Worm (Caenorhabditis elegans) whole organism, L1 larva: ENCODE results near the gene R74.2.

Experiments
- C16A3.4 ChIP-seq: fragments of 150-350 bp; optimal IDR thresholded peaks from 2 replicates; lab custom pipeline; 2014; ENCODE audit warnings: missing biosample characterization, missing genetic modification characterization
- F16B12.6 ChIP-seq: fragments of 150-350 bp; optimal IDR thresholded peaks from 2 replicates; lab custom pipeline; 2014; ENCODE audit warnings: missing biosample characterization, missing genetic modification characterization
- Y116A8C.19 ChIP-seq: sonication (generic microtip); optimal IDR thresholded peaks from 2 replicates; lab custom pipeline; 2016; ENCODE audit warnings: missing compliant biosample characterization, missing genetic modification characterization, borderline replicate concordance
- aha-1 ChIP-seq: fragments of 150-350 bp; optimal IDR thresholded peaks from 2 replicates; lab custom pipeline; 2014; ENCODE audit warnings: missing biosample characterization, missing genetic modification characterization
- ama-1 ChIP-seq: fragments of 150-350 bp; optimal IDR thresholded peaks from 2 replicates; lab custom pipeline; 2014
- ceh-63 ChIP-seq: fragments of 200-800 bp; sonication (Bioruptor generic); optimal IDR thresholded peaks from 2 replicates; lab custom pipeline; 2018; ENCODE audit warnings: mild to moderate bottlenecking, missing genetic modification characterization, missing compliant biosample characterization
- ceh-8 ChIP-seq: fragments of 200-800 bp; sonication (Bioruptor generic); optimal IDR thresholded peaks from 2 replicates; lab custom pipeline; 2018; ENCODE audit warnings: mild to moderate bottlenecking, missing genetic modification characterization, moderate library complexity, missing compliant biosample characterization
- ceh-82 ChIP-seq, 3 experiments: fragments of 150-350 bp in 1 of 3; sonication (generic microtip) in 2 of 3; optimal IDR thresholded peaks; 2 replicates each; lab custom pipeline; 2014 to 2017; ENCODE audit warnings: missing biosample characterization in 3 of 3, missing genetic modification characterization in 3 of 3
- ces-1 ChIP-seq: fragments of 150-350 bp; optimal IDR thresholded peaks from 2 replicates; lab custom pipeline; 2014; ENCODE audit warnings: missing biosample characterization, missing genetic modification reagents, missing genetic modification characterization
- dpl-1 ChIP-seq, 3 experiments: fragments of 150-350 bp in 2 of 3; sonication (generic microtip) in 1 of 3; optimal IDR thresholded peaks; 2 replicates each; lab custom pipeline; 2014 to 2017; ENCODE audit warnings: missing biosample characterization in 3 of 3, missing genetic modification characterization in 3 of 3, missing genetic modification reagents in 3 of 3
- efl-3 ChIP-seq: fragments of 200-800 bp; sonication (Bioruptor generic); optimal IDR thresholded peaks from 2 replicates; lab custom pipeline; 2018; ENCODE audit warnings: mild to moderate bottlenecking, missing genetic modification characterization, missing compliant biosample characterization
- egl-13 ChIP-seq: sonication (generic microtip); optimal IDR thresholded peaks from 2 replicates; lab custom pipeline; 2016; ENCODE audit warnings: missing genotype, missing genetic modification reagents, missing genetic modification characterization, missing compliant biosample characterization
- egl-27 ChIP-seq, 2 experiments: fragments of 150-350 bp in 1 of 2; sonication (generic microtip); optimal IDR thresholded peaks; 3 replicates each; lab custom pipeline; 2017 to 2018; ENCODE audit warnings: missing biosample characterization in 2 of 2, missing genetic modification characterization in 2 of 2, missing genetic modification reagents in 2 of 2
- elt-2 ChIP-seq: sonication (generic microtip); optimal IDR thresholded peaks from 2 replicates; lab custom pipeline; 2016; ENCODE audit warnings: missing genetic modification characterization, mild to moderate bottlenecking, inconsistent platforms, missing compliant biosample characterization, missing genetic modification reagents
- elt-3 ChIP-seq, 6 experiments: fragments of 150-350 bp in 1 of 6; sonication (generic microtip); optimal IDR thresholded peaks; 2 replicates each; lab custom pipeline; 2017 to 2018; ENCODE audit warnings: missing biosample characterization in 6 of 6, missing genetic modification characterization in 6 of 6, inconsistent platforms in 1 of 6
- fkh-10 ChIP-seq: sonication (generic microtip); optimal IDR thresholded peaks from 2 replicates; lab custom pipeline; 2017; ENCODE audit warnings: missing biosample characterization, missing genetic modification reagents, missing genetic modification characterization
- fkh-4 ChIP-seq: sonication (generic microtip); optimal IDR thresholded peaks from 2 replicates; lab custom pipeline; 2016; ENCODE audit warnings: missing compliant biosample characterization, missing genetic modification characterization, borderline replicate concordance
- fkh-8 ChIP-seq: sonication (generic microtip); optimal IDR thresholded peaks from 2 replicates; lab custom pipeline; 2016; ENCODE audit warnings: mild to moderate bottlenecking, missing genetic modification characterization, missing compliant biosample characterization
- fos-1 ChIP-seq: fragments of 150-350 bp; optimal IDR thresholded peaks from 2 replicates; lab custom pipeline; 2014; ENCODE audit warnings: missing biosample characterization, missing genetic modification characterization
- irx-1 ChIP-seq: sonication (generic microtip); optimal IDR thresholded peaks from 2 replicates; lab custom pipeline; 2016; ENCODE audit warnings: missing genetic modification characterization, missing compliant biosample characterization
- lin-13 ChIP-seq: fragments of 150-350 bp; optimal IDR thresholded peaks from 2 replicates; lab custom pipeline; 2014; ENCODE audit warnings: missing biosample characterization, missing genetic modification reagents, missing genetic modification characterization
- lin-14 ChIP-seq: fragments of 200-800 bp; sonication (Bioruptor generic); optimal IDR thresholded peaks from 2 replicates; lab custom pipeline; 2018; ENCODE audit warnings: mild to moderate bottlenecking, missing genetic modification characterization, moderate library complexity, missing compliant biosample characterization
- lin-39 ChIP-seq: fragments of 150-350 bp; optimal IDR thresholded peaks from 2 replicates; lab custom pipeline; 2014; ENCODE audit warnings: missing biosample characterization, missing genetic modification reagents, missing genetic modification characterization
- mab-9 ChIP-seq: fragments of 200-800 bp; sonication (Bioruptor generic); IDR thresholded peaks from 2 replicates; pipeline ENCODE4 v1.3.6; 2022; ENCODE audit warnings: missing genetic modification reagents, missing genetic modification characterization, missing compliant biosample characterization
- mef-2 ChIP-seq: fragments of 150-350 bp; optimal IDR thresholded peaks from 2 replicates; lab custom pipeline; 2014; ENCODE audit warnings: missing biosample characterization, missing genetic modification characterization
- mep-1 ChIP-seq: fragments of 150-350 bp; optimal IDR thresholded peaks from 2 replicates; lab custom pipeline; 2014; ENCODE audit warnings: missing biosample characterization, missing genetic modification characterization
- nhr-12 ChIP-seq: sonication (generic microtip); optimal IDR thresholded peaks from 2 replicates; lab custom pipeline; 2017; ENCODE audit warnings: missing biosample characterization, missing genetic modification characterization
- nhr-20 ChIP-seq: sonication (generic microtip); optimal IDR thresholded peaks from 2 replicates; lab custom pipeline; 2016; ENCODE audit warnings: mild to moderate bottlenecking, missing genetic modification characterization, missing compliant biosample characterization
- nhr-47 ChIP-seq: sonication (generic microtip); optimal IDR thresholded peaks from 2 replicates; lab custom pipeline; 2016; ENCODE audit warnings: mild to moderate bottlenecking, missing genetic modification characterization, moderate library complexity, missing compliant biosample characterization
- nhr-77 ChIP-seq: fragments of 150-350 bp; optimal IDR thresholded peaks from 2 replicates; lab custom pipeline; 2014; ENCODE audit warnings: missing biosample characterization, missing genetic modification characterization
- nhr-85 ChIP-seq: sonication (generic microtip); peaks from one replicate; lab custom pipeline; 2016; ENCODE audit warnings: missing genetic modification characterization, inconsistent platforms, missing compliant biosample characterization
- nhr-90 ChIP-seq: sonication (generic microtip); optimal IDR thresholded peaks from 2 replicates; lab custom pipeline; 2016; ENCODE audit warnings: mild to moderate bottlenecking, missing genetic modification characterization, missing compliant biosample characterization; ENCODE audit not compliant: poor library complexity
- pag-3 ChIP-seq: sonication (generic microtip); optimal IDR thresholded peaks from 2 replicates; lab custom pipeline; 2017; ENCODE audit warnings: missing genetic modification characterization, mild to moderate bottlenecking, missing compliant biosample characterization, antibody characterized with exemption, borderline replicate concordance; ENCODE audit not compliant: insufficient read depth
- pax-3 ChIP-seq: fragments of 200-800 bp; sonication (Bioruptor generic); optimal IDR thresholded peaks from 2 replicates; lab custom pipeline; 2018; ENCODE audit warnings: mild to moderate bottlenecking, missing genetic modification characterization, moderate library complexity, missing compliant biosample characterization
- pqm-1 ChIP-seq: sonication (generic microtip); optimal IDR thresholded peaks from 3 replicates; lab custom pipeline; 2017; ENCODE audit warnings: missing biosample characterization, missing genetic modification characterization
- skn-1 ChIP-seq: fragments of 150-350 bp; optimal IDR thresholded peaks from 2 replicates; lab custom pipeline; 2014; ENCODE audit warnings: missing biosample characterization, missing genetic modification characterization
- snpc-4 ChIP-seq: fragments of 150-350 bp; optimal IDR thresholded peaks from 2 replicates; lab custom pipeline; 2014; ENCODE audit warnings: missing biosample characterization, missing genetic modification characterization
- snu-23 ChIP-seq: sonication (generic microtip); optimal IDR thresholded peaks from 2 replicates; lab custom pipeline; 2016; ENCODE audit warnings: missing genetic modification characterization, missing compliant biosample characterization
- sptf-1 ChIP-seq: fragments of 150-350 bp; optimal IDR thresholded peaks from 2 replicates; lab custom pipeline; 2014; ENCODE audit warnings: missing biosample characterization, missing genetic modification characterization
- sup-37 ChIP-seq: fragments of 200-800 bp; sonication (Bioruptor generic); optimal IDR thresholded peaks from 2 replicates; lab custom pipeline; 2018; ENCODE audit warnings: mild to moderate bottlenecking, missing genetic modification characterization, missing compliant biosample characterization
- swsn-7 ChIP-seq: sonication (generic microtip); optimal IDR thresholded peaks from 2 replicates; lab custom pipeline; 2016; ENCODE audit warnings: missing genetic modification characterization, missing compliant biosample characterization
- tbx-2 ChIP-seq: sonication (generic microtip); optimal IDR thresholded peaks from 2 replicates; lab custom pipeline; 2016; ENCODE audit warnings: missing genetic modification characterization, missing compliant biosample characterization
- tlp-1 ChIP-seq: fragments of 150-350 bp; optimal IDR thresholded peaks from 2 replicates; lab custom pipeline; 2014; ENCODE audit warnings: missing biosample characterization, missing genetic modification characterization
- unc-30 ChIP-seq: sonication (generic microtip); optimal IDR thresholded peaks from 2 replicates; lab custom pipeline; 2017; ENCODE audit warnings: missing biosample characterization, missing genetic modification characterization
- unc-62 ChIP-seq: fragments of 150-350 bp; optimal IDR thresholded peaks from 2 replicates; lab custom pipeline; 2014; ENCODE audit warnings: missing biosample characterization, missing genetic modification reagents, missing genetic modification characterization
- unc-98 ChIP-seq: fragments of 200-800 bp; sonication (Bioruptor generic); IDR thresholded peaks from 2 replicates; pipeline ENCODE4 v1.3.6; 2022; ENCODE audit warnings: missing genetic modification characterization, missing compliant biosample characterization
- vab-15 ChIP-seq: sonication (generic microtip); optimal IDR thresholded peaks from 2 replicates; lab custom pipeline; 2017; ENCODE audit warnings: missing genotype, mild to moderate bottlenecking, missing genetic modification characterization, missing compliant biosample characterization
- xbp-1 ChIP-seq: sonication (generic microtip); optimal IDR thresholded peaks from 2 replicates; lab custom pipeline; 2016; ENCODE audit warnings: missing genetic modification characterization, missing compliant biosample characterization
- zip-4 ChIP-seq: fragments of 200-800 bp; sonication (Bioruptor generic); optimal IDR thresholded peaks from 2 replicates; lab custom pipeline; 2018; ENCODE audit warnings: mild to moderate bottlenecking, missing genetic modification characterization, moderate library complexity, missing compliant biosample characterization
- ztf-11 ChIP-seq, 2 experiments: sonication (generic microtip); optimal IDR thresholded peaks; 2 replicates each; lab custom pipeline; 2016 to 2017; ENCODE audit warnings: missing genetic modification characterization in 2 of 2, missing biosample characterization in 1 of 2, missing compliant biosample characterization in 1 of 2
- ztf-4 ChIP-seq: fragments of 150-350 bp; optimal IDR thresholded peaks from 2 replicates; lab custom pipeline; 2014; ENCODE audit warnings: missing biosample characterization, missing genetic modification characterization

R74.2 gene

ce11 chrIII:4170903-4171377 lies 17.0 kb upstream of the R74.2 start, which contains the start of the genes rnf-121 and C16C10.4 (continued):
- TF ChIP-seq fkh-4 (tag; lab: Kevin White, UChicago) (no peak), nhr-90 (tag; lab: Kevin White, UChicago) (peak; percentile 79), zip-4 (GFP tag; lab: Kevin White, UChicago) (no peak), skn-1 (tag; lab: Kevin White, UChicago) (peak; percentile 46), mef-2 (no peak), nhr-12 (tag; lab: Kevin White, UChicago) (no peak), egl-13 (tag; lab: Kevin White, UChicago) (peak; percentile 47), snu-23 (GFP tag; lab: Kevin White, UChicago) (peak; percentile 75), nhr-20 (tag; lab: Kevin White, UChicago) (peak; percentile 64), nhr-77 (no peak), mab-9 (GFP tag; lab: Robert Waterston, UW) (0 out of 2 replicates have a peak, but pooled peaks have one; percentile 23), unc-98 (GFP tag; lab: Robert Waterston, UW) (no peak), pqm-1 (no peak), sptf-1 (tag; lab: Kevin White, UChicago) (no peak), ama-1 (lab: Kevin White, UChicago) (no peak), ztf-11 (tag; optimal IDR thresholded peaks at IDR 0.05; lab: Kevin White, UChicago) (peak in 1 of 2 experiments; percentile 74), aha-1 (tag; lab: Kevin White, UChicago) (no peak), tbx-2 (tag; lab: Kevin White, UChicago) (peak; percentile 67), egl-27 (tag; optimal IDR thresholded peaks at IDR 0.05; lab: Kevin White, UChicago) (no peak), ztf-4 (tag; lab: Kevin White, UChicago) (peak; percentile 51), vab-15 (tag; lab: Kevin White, UChicago) (no peak), elt-3 (tag; optimal IDR thresholded peaks at IDR 0.05; lab: Kevin White, UChicago) (peak in 1 of 6 experiments; percentile 50), tlp-1 (tag; lab: Kevin White, UChicago) (no peak), sup-37 (no peak), fkh-10 (no peak), ceh-8 (no peak), unc-62 (no peak), ces-1 (GFP tag; lab: Kevin White, UChicago) (no peak), xbp-1 (tag; lab: Kevin White, UChicago) (peak; percentile 82), F16B12.6 (tag; lab: Kevin White, UChicago) (peak; percentile 38), lin-13 (no peak), mep-1 (tag; lab: Kevin White, UChicago) (peak; percentile 74), pax-3 (no peak), pag-3 (tag; lab: Kevin White, UChicago) (no peak), nhr-47 (tag; lab: Kevin White, UChicago) (peak; percentile 76), swsn-7 (tag; lab: Kevin White, UChicago) (peak; percentile 67), unc-30 (no peak), snpc-4 (tag; lab: Kevin White, UChicago) (peak; percentile 75), efl-3 (GFP tag; lab: Kevin White, UChicago) (peak; percentile 14), nhr-85 (peak; percentile 81), lin-14 (GFP tag; lab: Kevin White, UChicago) (no peak), C16A3.4 (peak; percentile 58), fkh-8 (tag; lab: Kevin White, UChicago) (peak; percentile 40), ceh-82 (tag; optimal IDR thresholded peaks at IDR 0.05; lab: Kevin White, UChicago) (peak; percentile 26 to 64 (median 34)), Y116A8C.19 (tag; lab: Kevin White, UChicago) (no peak), dpl-1 (GFP tag; optimal IDR thresholded peaks at IDR 0.05; lab: Kevin White, UChicago) (peak; percentile 48 to 72 (median 70)), elt-2 (peak; percentile 28), irx-1 (tag; lab: Kevin White, UChicago) (peak; percentile 58), lin-39 (tag; lab: Kevin White, UChicago) (peak; percentile 60), fos-1 (tag; lab: Kevin White, UChicago) (no peak), ceh-63 (GFP tag; lab: Kevin White, UChicago) (no peak)
